Worm (Caenorhabditis elegans) whole organism, young adult: Measurements from ENCODE around the gene irk-1.

Source experiments
- F23B12.7 ChIP-seq: sonication (generic microtip); optimal IDR thresholded peaks from 2 replicates; lab custom pipeline; 2017; ENCODE audit warnings: missing genetic modification characterization, mild to moderate bottlenecking, missing compliant biosample characterization, antibody characterized with exemption, moderate library complexity; ENCODE audit not compliant: insufficient read depth
- F37B4.10 ChIP-seq: fragments of 200-800 bp; sonication (Bioruptor generic); IDR thresholded peaks from 2 replicates; pipeline ENCODE4 v1.3.6; 2022; ENCODE audit warnings: missing genetic modification characterization, missing compliant biosample characterization
- ama-1 ChIP-seq, 3 experiments: fragments of 150-350 bp in 1 of 3; sonication (generic microtip) in 2 of 3; optimal IDR thresholded peaks; 2 replicates each; lab custom pipeline; 2014 to 2018; ENCODE audit warnings: missing biosample characterization in 2 of 3, missing genetic modification characterization in 2 of 3, missing genetic modification reagents in 2 of 3
- atf-7 ChIP-seq: sonication (generic microtip); optimal IDR thresholded peaks from 2 replicates; lab custom pipeline; 2017; ENCODE audit warnings: mild to moderate bottlenecking, missing genetic modification characterization, missing compliant biosample characterization
- attf-3 ChIP-seq: fragments of 200-800 bp; sonication (Bioruptor generic); conservative IDR thresholded peaks from 2 replicates; pipeline ENCODE4 v1.3.6; 2022; ENCODE audit warnings: missing genetic modification reagents, missing genetic modification characterization, missing compliant biosample characterization
- gei-17 ChIP-seq: fragments of 200-800 bp; sonication (Bioruptor generic); optimal IDR thresholded peaks from 2 replicates; lab custom pipeline; 2018; ENCODE audit warnings: mild to moderate bottlenecking, missing genetic modification characterization, missing compliant biosample characterization
- mel-28 ChIP-seq: sonication (generic microtip); optimal IDR thresholded peaks from 2 replicates; lab custom pipeline; 2016; ENCODE audit warnings: borderline replicate concordance, mild to moderate bottlenecking, missing genetic modification characterization, missing compliant biosample characterization
- ztf-25 ChIP-seq: fragments of 200-800 bp; sonication (Bioruptor generic); IDR thresholded peaks from 2 replicates; pipeline ENCODE4 v1.3.6; 2022; ENCODE audit warnings: missing genetic modification reagents, missing genetic modification characterization, missing compliant biosample characterization

ce11 chrX:6804405-6804804 lies 26.5 kb upstream of the irk-1 start:
- TF ChIP-seq gei-17 (GFP tag; lab: Kevin White, UChicago) (no peak), mel-28 (no peak), attf-3 (no peak), ztf-25 (GFP tag; lab: Robert Waterston, UW) (no peak), F37B4.10 (no peak), ama-1 (optimal IDR thresholded peaks at IDR 0.05; lab: Kevin White, UChicago) (no peak), ama-1 (GFP tag; optimal IDR thresholded peaks at IDR 0.05; lab: Kevin White, UChicago) (no peak), atf-7 (no peak), F23B12.7 (tag; lab: Kevin White, UChicago) (no peak)
